Worm (Caenorhabditis elegans) whole organism, L1 larva: Measurements from ENCODE around the gene F35C11.5.

Experiments
- C04F5.9 ChIP-seq: sonication (generic microtip); optimal IDR thresholded peaks from 2 replicates; lab custom pipeline; 2016; ENCODE audit warnings: missing genetic modification characterization, missing compliant biosample characterization
- aha-1 ChIP-seq: fragments of 150-350 bp; optimal IDR thresholded peaks from 2 replicates; lab custom pipeline; 2014; ENCODE audit warnings: missing biosample characterization, missing genetic modification characterization
- ama-1 ChIP-seq: fragments of 150-350 bp; optimal IDR thresholded peaks from 2 replicates; lab custom pipeline; 2014
- irx-1 ChIP-seq: sonication (generic microtip); optimal IDR thresholded peaks from 2 replicates; lab custom pipeline; 2016; ENCODE audit warnings: missing genetic modification characterization, missing compliant biosample characterization
- lin-39 ChIP-seq: fragments of 150-350 bp; optimal IDR thresholded peaks from 2 replicates; lab custom pipeline; 2014; ENCODE audit warnings: missing biosample characterization, missing genetic modification reagents, missing genetic modification characterization
- lsy-2 ChIP-seq, 2 experiments: fragments of 150-350 bp; optimal IDR thresholded peaks; 2 replicates each; lab custom pipeline; 2014; ENCODE audit warnings: missing biosample characterization in 2 of 2, missing genetic modification characterization in 2 of 2
- mep-1 ChIP-seq: fragments of 150-350 bp; optimal IDR thresholded peaks from 2 replicates; lab custom pipeline; 2014; ENCODE audit warnings: missing biosample characterization, missing genetic modification characterization
- nhr-11 ChIP-seq: fragments of 150-350 bp; optimal IDR thresholded peaks from 2 replicates; lab custom pipeline; 2014; ENCODE audit warnings: missing biosample characterization, missing genetic modification characterization
- nhr-12 ChIP-seq: sonication (generic microtip); optimal IDR thresholded peaks from 2 replicates; lab custom pipeline; 2017; ENCODE audit warnings: missing biosample characterization, missing genetic modification characterization
- pqm-1 ChIP-seq: sonication (generic microtip); optimal IDR thresholded peaks from 3 replicates; lab custom pipeline; 2017; ENCODE audit warnings: missing biosample characterization, missing genetic modification characterization
- unc-86 ChIP-seq: sonication (generic microtip); optimal IDR thresholded peaks from 2 replicates; lab custom pipeline; 2016; ENCODE audit warnings: missing genetic modification characterization, missing compliant biosample characterization

- TF ChIP-seq nhr-12 (tag; lab: Kevin White, UChicago), result no peak
- no peak for TF ChIP-seq ama-1
- TF ChIP-seq aha-1 (tag; lab: Kevin White, UChicago), result no peak
- no peak for TF ChIP-seq lsy-2 (tag; optimal IDR thresholded peaks at IDR 0.05; lab: Kevin White, UChicago)
- no peak for TF ChIP-seq nhr-11 (tag; lab: Kevin White, UChicago)
- TF ChIP-seq C04F5.9 (tag; lab: Kevin White, UChicago), result no peak
- no peak for TF ChIP-seq unc-86 (tag; lab: Kevin White, UChicago)
- no peak for TF ChIP-seq irx-1 (tag; lab: Kevin White, UChicago)
- TF ChIP-seq mep-1 (tag; lab: Kevin White, UChicago), result no peak
- TF ChIP-seq lin-39 (tag; lab: Kevin White, UChicago), result no peak
- TF ChIP-seq pqm-1 (tag; lab: Kevin White, UChicago), result no peak
These were observed 7.1 kb upstream of the F35C11.5 start, which contains the start of gene F35C11.3 for ce11 chrII:8246476-8246875.
